Fruit fly (Drosophila melanogaster): ENCODE measurements around the gene Ttc26.

DNA sequence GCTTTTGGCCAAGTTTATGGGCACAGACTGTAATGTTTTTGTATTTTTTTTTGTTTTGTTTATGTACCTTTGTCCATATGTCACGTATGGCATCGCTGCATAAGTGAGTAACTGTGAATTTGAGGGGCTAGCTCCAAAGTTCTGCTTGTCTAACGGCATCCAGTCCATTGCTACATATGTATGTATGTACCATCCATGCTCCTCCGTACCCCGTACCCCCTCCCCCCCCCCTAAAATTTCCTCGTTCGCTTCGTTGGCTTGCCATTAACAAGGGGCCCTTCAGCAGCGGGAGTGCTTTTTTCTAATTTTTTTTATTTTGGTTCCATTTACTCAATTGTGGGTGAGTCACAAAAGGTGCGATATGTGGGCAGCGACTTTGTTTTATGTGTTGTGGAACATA is 39.9 kb downstream of the Ttc26 start:
- TF ChIP-seq EcR (GFP tag; optimal IDR thresholded peaks at IDR 0.05) (no peak), rn (GFP tag; IDR thresholded peaks at IDR 0.05) (no peak), gl (tag; optimal IDR thresholded peaks at IDR 0.05) (no peak), CG17806 (tag; optimal IDR thresholded peaks at IDR 0.05) (no peak), CG13204 (GFP tag; optimal IDR thresholded peaks at IDR 0.05) (no peak), CG32121 (GFP tag; IDR thresholded peaks at IDR 0.05) (no peak), CG14655 (GFP tag; optimal IDR thresholded peaks at IDR 0.05) (no peak)

Data from whole organism, pupa.